Fruit fly (Drosophila melanogaster) whole organism, embryonic: Measurements from ENCODE around the gene CG13896.

Source experiments
- CG11456 ChIP-seq: fragments of 200-800 bp; sonication (Bioruptor generic); IDR thresholded peaks from 3 replicates; pipeline ENCODE4 v1.3.6; 2022; ENCODE audit warnings: missing biosample characterization, missing genetic modification characterization
- CG13624 ChIP-seq: fragments of 200-800 bp; sonication (Bioruptor generic); optimal IDR thresholded peaks from 2 replicates; lab custom pipeline; 2016; ENCODE audit warnings: missing biosample characterization, missing genetic modification characterization
- CG7271 ChIP-seq: fragments of 200-800 bp; sonication (Bioruptor generic); optimal IDR thresholded peaks from 2 replicates; lab custom pipeline; 2018; ENCODE audit warnings: missing biosample characterization, mild to moderate bottlenecking, missing genetic modification characterization, moderate library complexity
- CG7556 ChIP-seq: fragments of 200-800 bp; sonication (Bioruptor generic); optimal IDR thresholded peaks from 2 replicates; lab custom pipeline; 2017; ENCODE audit warnings: missing biosample characterization, mild to moderate bottlenecking, missing genetic modification characterization
- CkIIα-i1 ChIP-seq: fragments of 200-800 bp; sonication (Bioruptor generic); IDR thresholded peaks from 2 replicates; pipeline ENCODE4 v1.3.6; 2022; ENCODE audit warnings: missing biosample characterization, missing genetic modification characterization
- Dfd ChIP-seq, 2 experiments: fragments of >200 bp; optimal IDR thresholded peaks; 2 replicates each; lab custom pipeline; 2017; ENCODE audit warnings: missing biosample characterization in 2 of 2, missing genetic modification characterization in 2 of 2
- Dip2 ChIP-seq: fragments of 200-800 bp; sonication (Bioruptor generic); IDR thresholded peaks from 2 replicates; pipeline ENCODE4 v1.3.6; 2022; ENCODE audit warnings: missing biosample characterization, missing genetic modification characterization
- Ravus ChIP-seq: fragments of 200-800 bp; sonication (Bioruptor generic); IDR thresholded peaks from 2 replicates; pipeline ENCODE4 v1.3.6; 2022; ENCODE audit warnings: missing biosample characterization, missing genetic modification characterization
- Rfx ChIP-seq: fragments of 200-800 bp; sonication (Bioruptor generic); IDR thresholded peaks from 2 replicates; pipeline ENCODE4 v1.3.6; 2022; ENCODE audit warnings: missing biosample characterization, missing genetic modification characterization
- Sry-δ ChIP-seq: fragments of 200-800 bp; sonication (Bioruptor generic); optimal IDR thresholded peaks from 2 replicates; lab custom pipeline; 2016; ENCODE audit warnings: missing biosample characterization, missing genetic modification characterization

DNA sequence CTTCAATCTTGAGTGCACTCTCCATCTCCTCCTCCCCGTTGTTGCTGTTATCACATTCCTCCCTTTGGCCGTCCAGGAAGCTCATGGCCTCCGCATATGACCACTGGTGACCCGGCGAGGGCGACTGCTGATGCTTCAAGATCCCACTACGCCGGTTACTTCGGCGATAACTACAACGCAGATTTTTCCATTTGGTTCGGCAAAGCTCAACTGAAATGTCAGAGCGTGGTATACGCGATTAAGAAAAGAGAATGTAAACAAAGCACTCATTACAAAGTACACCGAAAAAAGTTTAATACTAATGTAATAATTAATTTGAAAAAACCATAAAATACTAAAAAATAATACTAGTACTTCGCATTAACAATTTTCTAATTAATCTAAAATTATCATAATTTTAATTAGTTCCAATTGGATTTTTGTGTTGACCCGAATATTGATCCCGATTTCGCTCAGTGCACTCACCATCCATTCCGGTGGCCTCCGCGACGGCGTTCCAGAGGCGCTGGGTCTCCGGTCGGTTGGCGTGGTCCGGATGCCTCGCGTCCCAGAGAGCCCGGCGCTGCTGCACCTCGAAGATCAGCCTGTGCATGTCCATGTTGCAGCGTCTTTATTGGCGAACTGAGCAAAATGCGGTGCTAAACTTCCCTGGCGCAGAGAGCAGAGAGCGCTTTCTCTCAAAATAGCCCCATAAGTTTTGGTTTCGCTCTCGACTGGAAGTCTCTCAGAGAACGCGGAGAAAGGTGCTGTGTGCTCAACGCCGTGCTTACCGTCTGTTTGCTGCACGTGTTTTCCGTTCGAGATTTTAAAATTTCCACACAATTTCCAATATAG lies 27.1 kb upstream of the CG13896 start:
- TF ChIP-seq CG7271 (tag; lab: Kevin White, UChicago) (peak; percentile 54), CkIIα-i1 (no peak), CG13624 (GFP tag; lab: Kevin White, UChicago) (peak; percentile 48), Sry-δ (GFP tag; lab: Kevin White, UChicago) (peak; percentile 21), CG7556 (GFP tag; lab: Kevin White, UChicago) (peak; percentile 93), Dip2 (GFP tag; lab: Robert Waterston, UW) (no peak), Dfd (GFP tag; optimal IDR thresholded peaks at IDR 0.05; lab: Kevin White, UChicago) (no peak), Rfx (peak; percentile 84), Ravus (GFP tag; lab: Robert Waterston, UW) (peak; percentile 66), CG11456 (GFP tag; lab: Robert Waterston, UW) (peak; percentile 88)
